Worm (Caenorhabditis elegans): ENCODE measurements around the gene glr-4.
A peak's percentile ranks its signal among the peaks of the same experiment; 100 is the strongest.

The glr-4 gene

DNA sequence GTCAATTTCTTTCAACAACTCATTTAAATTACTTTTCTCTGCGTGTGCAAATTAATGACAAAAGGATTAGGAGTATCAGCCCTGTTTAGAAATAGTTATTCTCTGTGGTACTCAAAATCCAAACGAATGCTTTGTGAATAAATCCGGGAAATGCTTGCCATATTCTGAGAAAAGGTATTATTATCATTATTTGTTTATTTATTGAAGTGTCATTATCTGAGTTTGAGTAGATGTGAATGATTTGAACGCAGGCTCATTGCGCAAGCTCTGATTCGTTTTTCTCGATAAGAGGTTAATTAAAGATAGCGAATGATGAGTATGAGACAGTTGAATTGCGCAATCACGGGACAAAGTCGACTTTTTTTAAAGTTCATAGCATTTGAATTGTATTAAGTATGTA lies 33.8 kb upstream of the glr-4 start:
- no peak for TF ChIP-seq ztf-6 (GFP tag; IDR thresholded peaks at IDR 0.05)
- TF ChIP-seq pha-4 (tag; optimal IDR thresholded peaks at IDR 0.05): no peak
- TF ChIP-seq ama-1 (optimal IDR thresholded peaks at IDR 0.05): no peak
- TF ChIP-seq ama-1 (GFP tag; optimal IDR thresholded peaks at IDR 0.05): no peak
- TF ChIP-seq ceh-100 (GFP tag; IDR thresholded peaks at IDR 0.05): no peak
- TF ChIP-seq nhr-179 (tag; optimal IDR thresholded peaks at IDR 0.05): no peak

DNA sequence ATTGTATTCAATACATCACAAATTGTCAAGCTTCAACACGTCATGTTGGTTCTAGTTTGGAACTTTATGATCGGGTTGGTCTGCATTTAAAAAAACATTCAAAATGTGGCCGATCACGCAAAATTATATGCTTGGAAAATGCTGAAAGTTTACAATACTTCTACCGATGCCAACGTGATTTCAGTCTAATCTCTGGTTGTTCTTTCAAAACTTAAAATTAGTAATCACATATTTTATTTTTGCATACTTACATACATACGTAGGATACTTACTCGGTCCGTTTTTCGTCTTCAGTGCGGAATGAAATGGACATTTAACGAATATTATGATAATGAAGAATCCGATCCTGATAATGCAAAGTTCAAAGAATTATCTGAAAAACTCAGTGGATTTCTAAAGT lies 31.0 kb upstream of the glr-4 start, which contains the start of gene srw-62:
Gene srw-62 (plus strand): TSS at position 301 of the 400 bp plus-strand sequence.
- no peak for TF ChIP-seq F33H1.4 (GFP tag; IDR thresholded peaks at IDR 0.05)
- no peak for TF ChIP-seq sdz-38 (tag; optimal IDR thresholded peaks at IDR 0.05)
- TF ChIP-seq ztf-6 (GFP tag; IDR thresholded peaks at IDR 0.05): no peak
- TF ChIP-seq him-1 (tag; optimal IDR thresholded peaks at IDR 0.05): no peak
- no peak for TF ChIP-seq ets-4 (GFP tag; optimal IDR thresholded peaks at IDR 0.05)
- TF ChIP-seq aptf-2 (GFP tag; conservative IDR thresholded peaks at IDR 0.05): no peak
- no peak for TF ChIP-seq B0019.2 (GFP tag; conservative IDR thresholded peaks at IDR 0.05)
- no peak for TF ChIP-seq Y79H2A.3 (GFP tag; conservative IDR thresholded peaks at IDR 0.05)
- TF ChIP-seq F52B5.7 (tag; optimal IDR thresholded peaks at IDR 0.05): no peak
- no peak for TF ChIP-seq ceh-100 (GFP tag; IDR thresholded peaks at IDR 0.05)
- no peak for TF ChIP-seq Y53G8AR.9 (GFP tag; conservative IDR thresholded peaks at IDR 0.05)
- no peak for TF ChIP-seq dpff-1 (tag; optimal IDR thresholded peaks at IDR 0.05)

DNA sequence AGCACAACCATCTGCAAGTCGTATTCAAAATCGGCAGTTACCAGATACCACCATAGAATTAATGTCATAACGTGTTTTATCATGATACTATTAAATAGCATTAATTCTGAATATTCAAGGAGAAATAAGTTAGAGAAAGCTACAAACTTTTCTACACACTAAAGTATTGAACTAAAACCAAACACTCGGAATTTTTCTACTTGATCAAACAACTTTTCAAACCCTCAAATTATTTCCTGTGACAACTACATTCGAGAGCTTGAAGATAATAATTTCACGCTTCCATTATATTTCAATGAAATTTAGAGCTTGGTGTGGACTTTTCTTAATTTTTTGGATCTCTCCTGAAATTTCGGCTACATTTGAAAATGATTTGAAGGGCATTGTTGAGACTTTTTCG lies 28.3 kb upstream of the glr-4 start, which contains the start of gene irld-47:
Gene irld-47 (minus strand): TSS at position 101 of the 400 bp plus-strand sequence.
- no peak for TF ChIP-seq lir-1 (GFP tag; conservative IDR thresholded peaks at IDR 0.05)
- no peak for TF ChIP-seq unc-62 (GFP tag; optimal IDR thresholded peaks at IDR 0.05)
- no peak for TF ChIP-seq ztf-18 (tag; optimal IDR thresholded peaks at IDR 0.05)
- TF ChIP-seq F33H1.4 (GFP tag; IDR thresholded peaks at IDR 0.05): no peak
- no peak for TF ChIP-seq atf-7 (tag; optimal IDR thresholded peaks at IDR 0.05)
- no peak for TF ChIP-seq F22D6.2 (tag; optimal IDR thresholded peaks at IDR 0.05)
- TF ChIP-seq ceh-58 (GFP tag; IDR thresholded peaks at IDR 0.05): no peak
- no peak for TF ChIP-seq nhr-27 (tag; optimal IDR thresholded peaks at IDR 0.05)
- no peak for TF ChIP-seq hlh-26 (GFP tag; conservative IDR thresholded peaks at IDR 0.05)
- no peak for TF ChIP-seq aptf-3 (GFP tag; IDR thresholded peaks at IDR 0.05)
- no peak for TF ChIP-seq T07F8.4 (tag; optimal IDR thresholded peaks at IDR 0.05)
- TF ChIP-seq madf-3 (GFP tag; IDR thresholded peaks at IDR 0.05): no peak
- no peak for TF ChIP-seq ZK185.1 (tag; optimal IDR thresholded peaks at IDR 0.05; ENCODE audit: poor library complexity, severe bottlenecking)
- TF ChIP-seq lag-1 (GFP tag; IDR thresholded peaks at IDR 0.05): no peak

- no peak for TF ChIP-seq Y56A3A.18 (GFP tag; IDR thresholded peaks at IDR 0.05)
- no peak for TF ChIP-seq dpff-1 (tag; optimal IDR thresholded peaks at IDR 0.05)
- TF ChIP-seq nhr-120 (GFP tag; IDR thresholded peaks at IDR 0.05): no peak
- TF ChIP-seq nhr-179 (tag; optimal IDR thresholded peaks at IDR 0.05): no peak
- TF ChIP-seq pha-4 (tag; optimal IDR thresholded peaks at IDR 0.05): no peak
- no peak for TF ChIP-seq sea-2 (GFP tag; IDR thresholded peaks at IDR 0.05)
- TF ChIP-seq repo-1 (tag; optimal IDR thresholded peaks at IDR 0.05): no peak
- no peak for TF ChIP-seq ztf-25 (GFP tag; IDR thresholded peaks at IDR 0.05)
- no peak for TF ChIP-seq Y95B8A.8 (GFP tag; IDR thresholded peaks at IDR 0.05)
These were observed 25.2 kb upstream of the glr-4 start for ce11 chrII:7819359-7819758.

ce11 chrII:7817580-7817979 lies 23.5 kb upstream of the glr-4 start:
- TF ChIP-seq ztf-6 (GFP tag; IDR thresholded peaks at IDR 0.05) (no peak), nhr-120 (GFP tag; IDR thresholded peaks at IDR 0.05) (no peak), dpff-1 (tag; optimal IDR thresholded peaks at IDR 0.05) (no peak), hsf-1 (GFP tag; IDR thresholded peaks at IDR 0.05) (0 out of 2 replicates have a peak, but pooled peaks have one; percentile 7), madf-3 (GFP tag; IDR thresholded peaks at IDR 0.05) (no peak)
